Fruit fly (Drosophila melanogaster): Measurements from ENCODE around the gene Dcr-1.

Gene Dcr-1

DNA sequence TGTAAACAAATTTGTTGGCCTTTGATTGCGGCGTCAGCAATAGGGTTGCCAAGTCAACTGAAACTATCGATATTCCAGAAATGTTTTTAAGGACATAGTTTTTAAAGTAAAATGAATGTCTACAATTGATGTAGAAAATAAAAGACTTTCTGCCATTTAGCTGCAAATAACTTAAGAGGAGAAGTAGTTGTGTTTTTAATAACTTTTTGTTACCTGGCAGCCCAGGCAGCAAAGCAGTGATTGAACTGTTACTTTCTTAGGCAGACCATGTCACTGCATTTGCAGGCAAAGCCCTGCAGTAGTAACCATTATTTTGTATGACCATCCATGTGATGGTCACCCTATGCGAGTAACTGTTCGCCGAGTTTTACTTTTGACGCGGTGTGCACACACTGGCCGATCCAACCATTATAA lies 9.7 kb upstream of the Dcr-1 start, which contains the start of the genes rumi, CG7029 and Usp12-46 (continued):
- TF ChIP-seq bigmax (GFP tag; optimal IDR thresholded peaks at IDR 0.05) (no peak), E2f1 (GFP tag; IDR thresholded peaks at IDR 0.05) (peak; percentile 77), crc (GFP tag; optimal IDR thresholded peaks at IDR 0.05) (peak; percentile 74), Myb (GFP tag; optimal IDR thresholded peaks at IDR 0.05) (peak; percentile 80), ATbp (GFP tag; optimal IDR thresholded peaks at IDR 0.05) (peak; percentile 64), CG30020 (tag; optimal IDR thresholded peaks at IDR 0.05) (peak; percentile 65), Dp (GFP tag; optimal IDR thresholded peaks at IDR 0.05) (peak; percentile 44), lola (GFP tag; optimal IDR thresholded peaks at IDR 0.05) (peak in 1 of 3 experiments; percentile 84), Dfd (GFP tag; optimal IDR thresholded peaks at IDR 0.05) (no peak), tup (GFP tag; optimal IDR thresholded peaks at IDR 0.05) (peak; percentile 38), CG6654 (GFP tag; optimal IDR thresholded peaks at IDR 0.05) (peak; percentile 44), pfk (GFP tag; optimal IDR thresholded peaks at IDR 0.05) (peak; percentile 38), pum (GFP tag; optimal IDR thresholded peaks at IDR 0.05) (peak; percentile 89), CG15479 (GFP tag; optimal IDR thresholded peaks at IDR 0.05) (no peak), wor (GFP tag; IDR thresholded peaks at IDR 0.05) (peak; percentile 59), CG13123 (GFP tag; optimal IDR thresholded peaks at IDR 0.05) (peak; percentile 68), pb (GFP tag; optimal IDR thresholded peaks at IDR 0.05) (peak; percentile 80), chinmo (GFP tag; IDR thresholded peaks at IDR 0.05; ENCODE audit: partially characterized antibody) (peak; percentile 86; the same call in 3 of the 4 replicates), Opbp (GFP tag; IDR thresholded peaks at IDR 0.05; ENCODE audit: partially characterized antibody) (peak; percentile 61), Mes4 (GFP tag; optimal IDR thresholded peaks at IDR 0.05) (peak; percentile 78), CG11398 (GFP tag; optimal IDR thresholded peaks at IDR 0.05) (peak; percentile 84), prd (optimal IDR thresholded peaks at IDR 0.05) (no peak), prd (GFP tag; IDR thresholded peaks at IDR 0.05) (peak; percentile 90), CG18619 (GFP tag; optimal IDR thresholded peaks at IDR 0.05) (peak; percentile 83), B-H1 (GFP tag; IDR thresholded peaks at IDR 0.05) (peak; percentile 72), pzg (GFP tag; optimal IDR thresholded peaks at IDR 0.05) (peak; percentile 90), CG11696 (GFP tag; IDR thresholded peaks at IDR 0.05) (peak; percentile 53; the same call in 1 of the 2 replicates), her (GFP tag; optimal IDR thresholded peaks at IDR 0.05) (peak; percentile 79), dm (GFP tag; optimal IDR thresholded peaks at IDR 0.05) (peak; percentile 76), E2f2 (GFP tag; IDR thresholded peaks at IDR 0.05) (peak; percentile 63), CG11085 (GFP tag; IDR thresholded peaks at IDR 0.05) (0 out of 2 replicates have a peak, but pooled peaks have one; percentile 29), gt (GFP tag; IDR thresholded peaks at IDR 0.05) (peak; percentile 16; the same call in 1 of the 2 replicates), Hand (GFP tag; optimal IDR thresholded peaks at IDR 0.05) (peak; percentile 44), ken (GFP tag; IDR thresholded peaks at IDR 0.05) (peak; percentile 89), zfh2 (GFP tag; optimal IDR thresholded peaks at IDR 0.05) (peak; percentile 93), CG4282 (GFP tag; optimal IDR thresholded peaks at IDR 0.05) (peak; percentile 75), Jarid2 (GFP tag; optimal IDR thresholded peaks at IDR 0.05) (no peak), Nf-YC (tag; optimal IDR thresholded peaks at IDR 0.05) (peak; percentile 74), Dref (GFP tag; IDR thresholded peaks at IDR 0.05) (peak; percentile 52; the same call in 1 of the 2 replicates), Sry-β (GFP tag; optimal IDR thresholded peaks at IDR 0.05) (peak; percentile 21), cad (GFP tag; optimal IDR thresholded peaks at IDR 0.05) (no peak), slou (GFP tag; optimal IDR thresholded peaks at IDR 0.05) (peak; percentile 69), CG17361 (GFP tag; IDR thresholded peaks at IDR 0.05) (peak; percentile 80), Asciz (GFP tag; optimal IDR thresholded peaks at IDR 0.05) (peak; percentile 44), CG9215 (GFP tag; IDR thresholded peaks at IDR 0.05) (peak; percentile 77), tap (tag; optimal IDR thresholded peaks at IDR 0.05) (no peak), zfh1 (GFP tag; IDR thresholded peaks at IDR 0.05) (peak; percentile 92), sisA (GFP tag; IDR thresholded peaks at IDR 0.05) (peak; percentile 85), CG3407 (GFP tag; optimal IDR thresholded peaks at IDR 0.05) (peak; percentile 72), br (optimal IDR thresholded peaks at IDR 0.05) (no peak), CG1603 (tag; optimal IDR thresholded peaks at IDR 0.05) (peak; percentile 89)
